Fruit fly (Drosophila melanogaster) whole organism, pupa: Measurements from ENCODE around the gene Targ3.

Experiments
- CG10348 ChIP-seq: fragments of 200-800 bp; sonication (Bioruptor generic); IDR thresholded peaks from 2 replicates; pipeline ENCODE4 v1.3.6; 2022; ENCODE audit warnings: missing biosample characterization, missing genetic modification characterization
- CG12605 ChIP-seq: fragments of 200-800 bp; sonication (Bioruptor generic); IDR thresholded peaks from 2 replicates; pipeline ENCODE4 v1.3.6; 2022; ENCODE audit warnings: missing biosample characterization, missing genetic modification characterization
- CG13204 ChIP-seq: fragments of 200-800 bp; sonication (Bioruptor generic); optimal IDR thresholded peaks from 2 replicates; lab custom pipeline; 2018; ENCODE audit warnings: missing biosample characterization, mild to moderate bottlenecking, missing genetic modification characterization, moderate library complexity
- CG14655 ChIP-seq: fragments of 200-800 bp; sonication (Bioruptor generic); optimal IDR thresholded peaks from 3 replicates; lab custom pipeline; 2017; ENCODE audit warnings: mild to moderate bottlenecking, missing biosample characterization, missing genetic modification reagents, missing genetic modification characterization
- CG15710 ChIP-seq: fragments of 200-800 bp; sonication (Bioruptor generic); optimal IDR thresholded peaks from 2 replicates; lab custom pipeline; 2018; ENCODE audit warnings: missing biosample characterization, mild to moderate bottlenecking, missing genetic modification characterization, moderate library complexity
- CG17806 ChIP-seq: fragments of 200-800 bp; sonication (Bioruptor generic); optimal IDR thresholded peaks from 2 replicates; lab custom pipeline; 2018; ENCODE audit warnings: missing biosample characterization, mild to moderate bottlenecking, missing genetic modification characterization, moderate library complexity
- CG32121 ChIP-seq: fragments of 200-800 bp; sonication (Bioruptor generic); IDR thresholded peaks from 2 replicates; pipeline ENCODE4 v1.3.6; 2022; ENCODE audit warnings: missing biosample characterization, missing genetic modification characterization
- CG34367 ChIP-seq: fragments of 200-800 bp; sonication (Bioruptor generic); optimal IDR thresholded peaks from 2 replicates; lab custom pipeline; 2018; ENCODE audit warnings: missing biosample characterization, mild to moderate bottlenecking, missing genetic modification characterization
- CG4496 ChIP-seq: fragments of 200-800 bp; sonication (Bioruptor generic); IDR thresholded peaks from 3 replicates; pipeline ENCODE4 v1.3.6; 2022; ENCODE audit warnings: missing biosample characterization, missing genetic modification characterization
- CG8159 ChIP-seq: fragments of 200-800 bp; sonication (Bioruptor generic); optimal IDR thresholded peaks from 3 replicates; lab custom pipeline; 2018; ENCODE audit warnings: missing biosample characterization, mild to moderate bottlenecking, missing genetic modification characterization, moderate library complexity
- CG8301 ChIP-seq: fragments of 200-800 bp; sonication (Bioruptor generic); optimal IDR thresholded peaks from 2 replicates; lab custom pipeline; 2018; ENCODE audit warnings: missing biosample characterization, mild to moderate bottlenecking, missing genetic modification characterization
- CG9948 ChIP-seq: fragments of 200-800 bp; sonication (Bioruptor generic); optimal IDR thresholded peaks from 2 replicates; lab custom pipeline; 2018; ENCODE audit warnings: missing biosample characterization, mild to moderate bottlenecking, missing genetic modification characterization, moderate library complexity
- D1 ChIP-seq: fragments of 200-800 bp; sonication (Bioruptor generic); optimal IDR thresholded peaks from 2 replicates; lab custom pipeline; 2018; ENCODE audit warnings: missing biosample characterization, mild to moderate bottlenecking, missing genetic modification characterization, moderate library complexity
- EcR ChIP-seq: fragments of 200-800 bp; sonication (Bioruptor generic); optimal IDR thresholded peaks from 3 replicates; lab custom pipeline; 2019; ENCODE audit warnings: missing biosample characterization, missing genetic modification characterization, mild to moderate bottlenecking, moderate library complexity, missing genetic modification reagents
- Ets98B ChIP-seq: fragments of 200-800 bp; sonication (Bioruptor generic); IDR thresholded peaks from 2 replicates; pipeline ENCODE4 v1.3.6; 2022; ENCODE audit warnings: missing biosample characterization, missing genetic modification characterization
- Pif1A ChIP-seq: fragments of 200-800 bp; sonication (Bioruptor generic); optimal IDR thresholded peaks from 3 replicates; lab custom pipeline; 2016; ENCODE audit warnings: missing biosample characterization, missing genetic modification characterization
- Pif1B ChIP-seq: fragments of 200-800 bp; sonication (Bioruptor generic); optimal IDR thresholded peaks from 3 replicates; lab custom pipeline; 2016; ENCODE audit warnings: missing biosample characterization, missing genetic modification characterization
- Snoo ChIP-seq: fragments of 200-800 bp; sonication (Bioruptor generic); optimal IDR thresholded peaks from 3 replicates; lab custom pipeline; 2017; ENCODE audit warnings: missing biosample characterization, mild to moderate bottlenecking, missing genetic modification characterization, inconsistent platforms
- fd96Ca ChIP-seq: fragments of 200-800 bp; sonication (Bioruptor generic); IDR thresholded peaks from 3 replicates; pipeline ENCODE4 v1.3.6; 2022; ENCODE audit warnings: missing biosample characterization, missing genetic modification characterization
- gl ChIP-seq: fragments of 200-800 bp; sonication (Bioruptor generic); optimal IDR thresholded peaks from 2 replicates; lab custom pipeline; 2018; ENCODE audit warnings: missing biosample characterization, mild to moderate bottlenecking, missing genetic modification characterization
- rn ChIP-seq: fragments of 200-800 bp; sonication (Bioruptor generic); IDR thresholded peaks from 2 replicates; pipeline ENCODE4 v1.3.6; 2022; ENCODE audit warnings: missing biosample characterization, missing genetic modification characterization

The Targ3 gene

dm6 chr3L:21175531-21176271, 20.9 kb upstream of the Targ3 start:
- TF ChIP-seq CG34367 (tag; lab: Kevin White, UChicago) = peak; percentile 19
- no peak for TF ChIP-seq CG14655 (GFP tag; lab: Kevin White, UChicago)
- TF ChIP-seq CG8159 (tag; lab: Kevin White, UChicago) = no peak
- TF ChIP-seq CG9948 (tag; lab: Kevin White, UChicago) = no peak
- no peak for TF ChIP-seq CG4496 (GFP tag; lab: Robert Waterston, UW)
- peak; percentile 21; the same call in 1 of the 3 replicates for TF ChIP-seq fd96Ca (GFP tag; lab: Robert Waterston, UW)
- peak; percentile 13 for TF ChIP-seq EcR (GFP tag; lab: Kevin White, UChicago)
- TF ChIP-seq rn (GFP tag; lab: Robert Waterston, UW) = no peak
- no peak for TF ChIP-seq Snoo (tag; lab: Kevin White, UChicago)
- TF ChIP-seq gl (tag; lab: Kevin White, UChicago) = no peak
- TF ChIP-seq CG13204 (GFP tag; lab: Kevin White, UChicago) = no peak
- TF ChIP-seq Ets98B = no peak; the same call in 1 of the 2 replicates
- TF ChIP-seq Pif1A = no peak
- TF ChIP-seq CG32121 = no peak
- no peak for TF ChIP-seq CG8301 (tag; lab: Kevin White, UChicago)
- no peak for TF ChIP-seq CG12605 (GFP tag; lab: Robert Waterston, UW)
- peak; percentile 19 for TF ChIP-seq Pif1B (GFP tag; lab: Kevin White, UChicago)
- TF ChIP-seq CG10348 (GFP tag; lab: Robert Waterston, UW) = no peak
- TF ChIP-seq CG17806 (tag; lab: Kevin White, UChicago) = no peak
- no peak for TF ChIP-seq CG15710 (tag; lab: Kevin White, UChicago)

- TF ChIP-seq CG8301 (tag; lab: Kevin White, UChicago) (no peak), fd96Ca (GFP tag; lab: Robert Waterston, UW) (0 out of 3 replicates have a peak, but pooled peaks have one; percentile 5)
Observed at dm6 chr3L:21176276-21176934, 20.2 kb upstream of the Targ3 start.

- peak; percentile 47 for TF ChIP-seq CG17806 (tag; lab: Kevin White, UChicago)
- no peak for TF ChIP-seq CG10348 (GFP tag; lab: Robert Waterston, UW)
- peak; percentile 81; the same call in 2 of the 3 replicates for TF ChIP-seq CG4496 (GFP tag; lab: Robert Waterston, UW)
- peak; percentile 61 for TF ChIP-seq CG8301 (tag; lab: Kevin White, UChicago)
- TF ChIP-seq CG32121 = peak; percentile 74
- peak; percentile 78 for TF ChIP-seq Ets98B
- no peak for TF ChIP-seq CG14655 (GFP tag; lab: Kevin White, UChicago)
- TF ChIP-seq D1 (tag; lab: Kevin White, UChicago) = peak; percentile 62
- peak; percentile 14 for TF ChIP-seq Snoo (tag; lab: Kevin White, UChicago)
- TF ChIP-seq EcR (GFP tag; lab: Kevin White, UChicago) = no peak
- TF ChIP-seq CG34367 (tag; lab: Kevin White, UChicago) = peak; percentile 5
- peak; percentile 44 for TF ChIP-seq CG8159 (tag; lab: Kevin White, UChicago)
- TF ChIP-seq CG9948 (tag; lab: Kevin White, UChicago) = no peak
- TF ChIP-seq CG15710 (tag; lab: Kevin White, UChicago) = peak; percentile 21
- no peak for TF ChIP-seq fd96Ca (GFP tag; lab: Robert Waterston, UW)
- peak; percentile 27 for TF ChIP-seq CG13204 (GFP tag; lab: Kevin White, UChicago)
- peak; percentile 60 for TF ChIP-seq Pif1A
- no peak for TF ChIP-seq gl (tag; lab: Kevin White, UChicago)
- peak; percentile 41 for TF ChIP-seq Pif1B (GFP tag; lab: Kevin White, UChicago)
- peak; percentile 45 for TF ChIP-seq rn (GFP tag; lab: Robert Waterston, UW)
- peak; percentile 58 for TF ChIP-seq CG12605 (GFP tag; lab: Robert Waterston, UW)
Observed at dm6 chr3L:21176935-21177581, 19.6 kb upstream of the Targ3 start.

- no peak for TF ChIP-seq Ets98B
- no peak for TF ChIP-seq fd96Ca (GFP tag; lab: Robert Waterston, UW)
- no peak for TF ChIP-seq gl (tag; lab: Kevin White, UChicago)
- TF ChIP-seq CG32121 = no peak
- TF ChIP-seq CG34367 (tag; lab: Kevin White, UChicago) = no peak
- no peak for TF ChIP-seq Snoo (tag; lab: Kevin White, UChicago)
- TF ChIP-seq Pif1A = no peak
- no peak for TF ChIP-seq CG10348 (GFP tag; lab: Robert Waterston, UW)
- no peak for TF ChIP-seq CG8301 (tag; lab: Kevin White, UChicago)
- no peak for TF ChIP-seq CG8159 (tag; lab: Kevin White, UChicago)
- no peak for TF ChIP-seq CG15710 (tag; lab: Kevin White, UChicago)
- TF ChIP-seq Pif1B (GFP tag; lab: Kevin White, UChicago) = no peak
- no peak for TF ChIP-seq CG12605 (GFP tag; lab: Robert Waterston, UW)
Observed at dm6 chr3L:21185622-21186021, 11.0 kb upstream of the Targ3 start.

- TF ChIP-seq D1 (tag; lab: Kevin White, UChicago) = no peak
- peak; percentile 93 for TF ChIP-seq CG12605 (GFP tag; lab: Robert Waterston, UW)
Observed at dm6 chr3L:21186487-21186886, 10.1 kb upstream of the Targ3 start.
